Worm (Caenorhabditis elegans): ENCODE measurements around the gene fbxb-41.

DNA sequence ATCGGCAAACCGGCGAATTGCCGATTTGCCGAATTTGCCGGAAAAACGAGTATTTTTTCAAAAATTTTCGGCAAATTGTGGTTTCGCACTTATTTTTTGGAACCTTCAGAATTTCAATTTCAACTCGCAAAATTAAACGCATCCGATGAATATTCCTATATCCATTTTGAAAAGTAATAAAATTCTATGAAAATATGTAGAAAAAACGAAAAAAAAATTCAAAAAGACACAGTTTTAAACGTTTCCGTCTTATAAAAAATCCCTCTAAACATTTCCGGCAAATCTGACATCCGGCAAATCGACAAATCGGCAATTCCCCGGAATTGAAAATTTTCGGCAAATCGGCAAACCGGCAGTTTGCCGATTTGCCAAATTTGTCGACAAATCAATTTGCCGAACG, 3.6 kb upstream of the fbxb-41 start, which contains the start of gene str-148:
- no peak for TF ChIP-seq nhr-12 (tag; optimal IDR thresholded peaks at IDR 0.05)
- TF ChIP-seq nhr-11 (tag; optimal IDR thresholded peaks at IDR 0.05), result no peak
- no peak for TF ChIP-seq fkh-2 (tag; optimal IDR thresholded peaks at IDR 0.05)
- TF ChIP-seq ztf-4 (tag; optimal IDR thresholded peaks at IDR 0.05), result no peak
- TF ChIP-seq ztf-11 (tag; optimal IDR thresholded peaks at IDR 0.05), result no peak
- TF ChIP-seq nhr-237 (tag; optimal IDR thresholded peaks at IDR 0.05), result no peak
- TF ChIP-seq nhr-25 (tag; optimal IDR thresholded peaks at IDR 0.05), result no peak
- TF ChIP-seq nhr-28 (tag; optimal IDR thresholded peaks at IDR 0.05), result no peak
- TF ChIP-seq nhr-67 (tag; optimal IDR thresholded peaks at IDR 0.05), result no peak
- TF ChIP-seq lin-39 (tag; optimal IDR thresholded peaks at IDR 0.05), result no peak
